Fruit fly (Drosophila melanogaster) whole organism, embryonic: ENCODE measurements around the gene Rsph1.
A peak's percentile ranks its signal among the peaks of the same experiment; 100 is the strongest.

ENCODE experiments used
- CG10543 ChIP-seq: fragments of 200-800 bp; sonication (Bioruptor generic); optimal IDR thresholded peaks from 3 replicates; lab custom pipeline; 2017; ENCODE audit warnings: missing biosample characterization, mild to moderate bottlenecking, missing genetic modification characterization, moderate library complexity
- CG11247 ChIP-seq: fragments of 200-800 bp; sonication (Bioruptor generic); IDR thresholded peaks from 2 replicates; pipeline ENCODE4 v1.3.6; 2022; ENCODE audit warnings: missing biosample characterization, missing genetic modification characterization
- CG1529 ChIP-seq: fragments of 200-800 bp; sonication (Bioruptor generic); optimal IDR thresholded peaks from 3 replicates; lab custom pipeline; 2018; ENCODE audit warnings: missing biosample characterization, missing genetic modification characterization
- CG16815 ChIP-seq: fragments of 200-800 bp; sonication (Bioruptor generic); optimal IDR thresholded peaks from 3 replicates; lab custom pipeline; 2017; ENCODE audit warnings: missing biosample characterization, mild to moderate bottlenecking, missing genetic modification characterization
- CG17385 ChIP-seq: fragments of 200-800 bp; sonication (Bioruptor generic); optimal IDR thresholded peaks from 3 replicates; lab custom pipeline; 2018; ENCODE audit warnings: missing biosample characterization, mild to moderate bottlenecking, missing genetic modification characterization
- CG17829 ChIP-seq: fragments of 200-800 bp; optimal IDR thresholded peaks from 2 replicates; lab custom pipeline; 2019; ENCODE audit warnings: missing biosample characterization, mild to moderate bottlenecking, missing genetic modification characterization, moderate library complexity
- CG30431 ChIP-seq: fragments of 200-800 bp; sonication (Bioruptor generic); optimal IDR thresholded peaks from 2 replicates; lab custom pipeline; 2017; ENCODE audit warnings: missing biosample characterization, missing genetic modification characterization
- CG31365 ChIP-seq: fragments of 200-800 bp; sonication (Bioruptor generic); optimal IDR thresholded peaks from 2 replicates; lab custom pipeline; 2018; ENCODE audit warnings: missing biosample characterization, mild to moderate bottlenecking, missing genetic modification characterization
- CG32767 ChIP-seq: fragments of 200-800 bp; sonication (Bioruptor generic); IDR thresholded peaks from 2 replicates; pipeline ENCODE4 v1.3.6; 2022; ENCODE audit warnings: missing biosample characterization, missing genetic modification characterization
- CG3281 ChIP-seq: fragments of 200-800 bp; sonication (Bioruptor generic); optimal IDR thresholded peaks from 3 replicates; lab custom pipeline; 2017; ENCODE audit warnings: missing biosample characterization, mild to moderate bottlenecking, missing genetic modification characterization
- CG34422 ChIP-seq: fragments of 200-800 bp; sonication (Bioruptor generic); IDR thresholded peaks from 3 replicates; pipeline ENCODE4 v1.3.6; 2022; ENCODE audit warnings: missing biosample characterization, missing genetic modification characterization
- CG4282 ChIP-seq: fragments of 200-800 bp; sonication (Bioruptor generic); optimal IDR thresholded peaks from 2 replicates; lab custom pipeline; 2016; ENCODE audit warnings: missing biosample characterization, missing genetic modification characterization
- CG43689 ChIP-seq: fragments of 200-800 bp; sonication (Bioruptor generic); IDR thresholded peaks from 2 replicates; pipeline ENCODE4 v1.3.6; 2022; ENCODE audit warnings: missing biosample characterization, missing genetic modification characterization
- CG4617 ChIP-seq: fragments of 200-800 bp; sonication (Bioruptor generic); optimal IDR thresholded peaks from 3 replicates; lab custom pipeline; 2016; ENCODE audit warnings: missing biosample characterization, missing genetic modification characterization, borderline replicate concordance
- CG6254 ChIP-seq: fragments of 200-800 bp; sonication (Bioruptor generic); optimal IDR thresholded peaks from 3 replicates; lab custom pipeline; 2017; ENCODE audit warnings: mild to moderate bottlenecking, missing biosample characterization, missing genetic modification reagents, missing genetic modification characterization
- CG7271 ChIP-seq: fragments of 200-800 bp; sonication (Bioruptor generic); optimal IDR thresholded peaks from 2 replicates; lab custom pipeline; 2018; ENCODE audit warnings: missing biosample characterization, mild to moderate bottlenecking, missing genetic modification characterization, moderate library complexity
- CG7839 ChIP-seq: fragments of 200-800 bp; sonication (Bioruptor generic); optimal IDR thresholded peaks from 3 replicates; lab custom pipeline; 2018; ENCODE audit warnings: missing biosample characterization, mild to moderate bottlenecking, missing genetic modification characterization, moderate library complexity
- CG7963 ChIP-seq: fragments of 200-800 bp; sonication (Bioruptor generic); IDR thresholded peaks from 3 replicates; pipeline ENCODE4 v1.3.6; 2022; ENCODE audit warnings: missing biosample characterization, missing genetic modification characterization; ENCODE audit not compliant: partially characterized antibody
- CTCF ChIP-seq: fragments of 200-800 bp; sonication (Bioruptor generic); optimal IDR thresholded peaks from 2 replicates; lab custom pipeline; 2017; ENCODE audit warnings: missing biosample characterization, mild to moderate bottlenecking, missing genetic modification characterization, moderate library complexity
- Elba2 ChIP-seq: fragments of 200-800 bp; sonication (Bioruptor generic); optimal IDR thresholded peaks from 3 replicates; lab custom pipeline; 2016; ENCODE audit warnings: missing biosample characterization, missing genetic modification characterization
- Gug ChIP-seq: fragments of 200-800 bp; sonication (Bioruptor generic); IDR thresholded peaks from 4 replicates; pipeline ENCODE4 v1.3.6; 2022; ENCODE audit warnings: missing biosample characterization, missing genetic modification characterization
- H15 ChIP-seq: fragments of 200-800 bp; sonication (Bioruptor generic); IDR thresholded peaks from 3 replicates; pipeline ENCODE4 v1.3.6; 2022; ENCODE audit warnings: missing biosample characterization, missing genetic modification characterization
- MESR4 ChIP-seq: fragments of 200-800 bp; sonication (Bioruptor generic); optimal IDR thresholded peaks from 2 replicates; lab custom pipeline; 2018; ENCODE audit warnings: missing biosample characterization, mild to moderate bottlenecking, missing genetic modification characterization, moderate library complexity
- PHDP ChIP-seq: fragments of 200-800 bp; sonication (Bioruptor generic); optimal IDR thresholded peaks from 3 replicates; lab custom pipeline; 2018; ENCODE audit warnings: missing biosample characterization, mild to moderate bottlenecking, missing genetic modification characterization, moderate library complexity
- Rx ChIP-seq: fragments of 200-800 bp; sonication (Bioruptor generic); IDR thresholded peaks from 2 replicates; pipeline ENCODE4 v1.3.6; 2022; ENCODE audit warnings: missing biosample characterization, missing genetic modification characterization
- Sin3A ChIP-seq: fragments of >200 bp; optimal IDR thresholded peaks from 2 replicates; lab custom pipeline; 2018
- Tbp ChIP-seq: fragments of >200 bp; optimal IDR thresholded peaks from 2 replicates; lab custom pipeline; 2018; ENCODE audit warnings: missing biosample characterization, missing genetic modification characterization
- bab2 ChIP-seq: fragments of 200-800 bp; sonication (Bioruptor generic); optimal IDR thresholded peaks from 2 replicates; lab custom pipeline; 2016; ENCODE audit warnings: missing biosample characterization, missing genetic modification characterization
- cg ChIP-seq: fragments of 200-800 bp; sonication (Bioruptor generic); optimal IDR thresholded peaks from 3 replicates; lab custom pipeline; 2019; ENCODE audit warnings: missing biosample characterization, mild to moderate bottlenecking, missing genetic modification characterization, moderate library complexity
- chm ChIP-seq: fragments of 200-800 bp; sonication (Bioruptor generic); IDR thresholded peaks from 2 replicates; pipeline ENCODE4 v1.3.6; 2022; ENCODE audit warnings: missing biosample characterization, missing genetic modification characterization
- crc ChIP-seq: fragments of 200-800 bp; sonication (Bioruptor generic); optimal IDR thresholded peaks from 2 replicates; lab custom pipeline; 2016; ENCODE audit warnings: missing biosample characterization, missing genetic modification characterization
- crp ChIP-seq, 2 experiments: fragments of 200-800 bp; sonication (Bioruptor generic); optimal IDR thresholded peaks; 2 replicates in 1 of 2; 3 replicates in 1 of 2; lab custom pipeline; 2017; ENCODE audit warnings: missing biosample characterization in 2 of 2, missing genetic modification characterization in 2 of 2, mild to moderate bottlenecking in 1 of 2, moderate library complexity in 1 of 2
- dmrt99B ChIP-seq: fragments of 200-800 bp; sonication (Bioruptor generic); optimal IDR thresholded peaks from 2 replicates; lab custom pipeline; 2018; ENCODE audit warnings: missing biosample characterization, mild to moderate bottlenecking, missing genetic modification characterization, moderate library complexity
- ems ChIP-seq: fragments of 200-800 bp; sonication (Bioruptor generic); optimal IDR thresholded peaks from 3 replicates; lab custom pipeline; 2016; ENCODE audit warnings: missing biosample characterization, missing genetic modification characterization
- exex ChIP-seq: fragments of 200-800 bp; sonication (Bioruptor generic); optimal IDR thresholded peaks from 4 replicates; lab custom pipeline; 2018; ENCODE audit warnings: missing biosample characterization, mild to moderate bottlenecking, missing genetic modification characterization, moderate library complexity
- gfzf ChIP-seq: fragments of 200-800 bp; sonication (Bioruptor generic); optimal IDR thresholded peaks from 2 replicates; lab custom pipeline; 2016; ENCODE audit warnings: missing biosample characterization, mild to moderate bottlenecking, missing genetic modification characterization, moderate library complexity
- kah ChIP-seq: fragments of 200-800 bp; sonication (Bioruptor generic); optimal IDR thresholded peaks from 2 replicates; lab custom pipeline; 2018; ENCODE audit warnings: missing biosample characterization, mild to moderate bottlenecking, missing genetic modification characterization
- kay ChIP-seq: fragments of 200-800 bp; sonication (Bioruptor generic); optimal IDR thresholded peaks from 2 replicates; lab custom pipeline; 2016; ENCODE audit warnings: missing biosample characterization, missing genetic modification characterization
- ken ChIP-seq: fragments of 200-800 bp; sonication (Bioruptor generic); IDR thresholded peaks from 3 replicates; pipeline ENCODE4 v1.3.6; 2022; ENCODE audit warnings: missing biosample characterization, missing genetic modification characterization
- lilli ChIP-seq: fragments of 200-800 bp; sonication (Bioruptor generic); optimal IDR thresholded peaks from 3 replicates; lab custom pipeline; 2016; ENCODE audit warnings: missing biosample characterization, missing genetic modification characterization
- mirr ChIP-seq: fragments of 200-800 bp; sonication (Bioruptor generic); optimal IDR thresholded peaks from 3 replicates; lab custom pipeline; 2018; ENCODE audit warnings: missing biosample characterization, mild to moderate bottlenecking, missing genetic modification characterization
- onecut ChIP-seq: fragments of 200-800 bp; sonication (Bioruptor generic); IDR thresholded peaks from 2 replicates; pipeline ENCODE4 v1.3.6; 2022; ENCODE audit warnings: missing biosample characterization, missing genetic modification characterization
- org-1 ChIP-seq: fragments of 200-800 bp; sonication (Bioruptor generic); optimal IDR thresholded peaks from 2 replicates; lab custom pipeline; 2017; ENCODE audit warnings: missing biosample characterization, missing genetic modification characterization
- phol ChIP-seq: fragments of 200-800 bp; sonication (Bioruptor generic); optimal IDR thresholded peaks from 3 replicates; lab custom pipeline; 2018; ENCODE audit warnings: missing biosample characterization, mild to moderate bottlenecking, missing genetic modification characterization, moderate library complexity
- sc ChIP-seq, 3 experiments: fragments of >200 bp in 2 of 3; fragments of 200-800 bp in 1 of 3; sonication (Bioruptor generic) in 1 of 3; optimal IDR thresholded peaks; 2 replicates in 2 of 3; 3 replicates in 1 of 3; lab custom pipeline; 2017; ENCODE audit warnings: mild to moderate bottlenecking in 1 of 3, missing biosample characterization in 1 of 3, missing genetic modification characterization in 1 of 3, missing genetic modification reagents in 1 of 3
- shn ChIP-seq: fragments of 200-800 bp; sonication (Bioruptor generic); optimal IDR thresholded peaks from 3 replicates; lab custom pipeline; 2016; ENCODE audit warnings: missing biosample characterization, missing genetic modification characterization
- sisA ChIP-seq: fragments of 200-800 bp; sonication (Bioruptor generic); IDR thresholded peaks from 2 replicates; pipeline ENCODE4 v1.3.6; 2022; ENCODE audit warnings: missing biosample characterization, missing genetic modification characterization
- ssp ChIP-seq: fragments of 200-800 bp; sonication (Bioruptor generic); IDR thresholded peaks from 2 replicates; pipeline ENCODE4 v1.3.6; 2022; ENCODE audit warnings: missing biosample characterization, missing genetic modification characterization
- ttk ChIP-seq: fragments of 200-800 bp; sonication (Bioruptor generic); IDR thresholded peaks from 2 replicates; pipeline ENCODE4 v2.1.2; 2022; ENCODE audit warnings: missing biosample characterization, missing genetic modification characterization
- tup ChIP-seq: fragments of 200-800 bp; sonication (Bioruptor generic); optimal IDR thresholded peaks from 2 replicates; lab custom pipeline; 2016; ENCODE audit warnings: missing biosample characterization, mild to moderate bottlenecking, missing genetic modification characterization, moderate library complexity
- zf30C ChIP-seq: fragments of 200-800 bp; sonication (Bioruptor generic); optimal IDR thresholded peaks from 3 replicates; lab custom pipeline; 2018; ENCODE audit warnings: missing biosample characterization, mild to moderate bottlenecking, missing genetic modification characterization

The Rsph1 gene

dm6 chr2L:13203437-13204137, 20.3 kb downstream of the Rsph1 start, which contains the start of gene Pect (continued):
- TF ChIP-seq mirr (GFP tag; lab: Kevin White, UChicago) = peak; percentile 49
- TF ChIP-seq ken = no peak
- no peak for TF ChIP-seq H15 (GFP tag; lab: Robert Waterston, UW)
- no peak for TF ChIP-seq CG4282 (GFP tag; lab: Kevin White, UChicago)
- TF ChIP-seq CG17385 (GFP tag; lab: Kevin White, UChicago) = peak; percentile 5
- peak; percentile 15; the same call in 1 of the 3 replicates for TF ChIP-seq CG34422
- peak; percentile 92 for TF ChIP-seq CG10543
- no peak for TF ChIP-seq exex (tag; lab: Kevin White, UChicago)
- TF ChIP-seq CG7271 (tag; lab: Kevin White, UChicago) = no peak
- TF ChIP-seq shn (GFP tag; lab: Kevin White, UChicago) = no peak
- no peak for TF ChIP-seq CG7839 (tag; lab: Kevin White, UChicago)
- peak; percentile 83 for TF ChIP-seq MESR4 (GFP tag; lab: Kevin White, UChicago)
- TF ChIP-seq crp (GFP tag; optimal IDR thresholded peaks at IDR 0.05; lab: Kevin White, UChicago) = peak; percentile 82 to 95
- no peak for TF ChIP-seq CG43689 (GFP tag; lab: Robert Waterston, UW)
- no peak for TF ChIP-seq ssp (GFP tag; lab: Robert Waterston, UW)
- TF ChIP-seq crc (GFP tag; lab: Kevin White, UChicago) = no peak
- TF ChIP-seq PHDP (tag; lab: Kevin White, UChicago) = no peak
- TF ChIP-seq CTCF (GFP tag; lab: Kevin White, UChicago) = no peak
- TF ChIP-seq Sin3A (lab: Kevin White, UChicago) = peak; percentile 19
- no peak for TF ChIP-seq CG1529 (GFP tag; lab: Kevin White, UChicago)
- TF ChIP-seq CG17829 (tag; lab: Kevin White, UChicago) = peak; percentile 14
- no peak for TF ChIP-seq Tbp
- no peak for TF ChIP-seq CG30431 (GFP tag; lab: Kevin White, UChicago)
- no peak for TF ChIP-seq CG32767 (GFP tag; lab: Robert Waterston, UW)
- no peak; the same call in 1 of the 2 replicates for TF ChIP-seq onecut (GFP tag; lab: Robert Waterston, UW)
- no peak for TF ChIP-seq CG6254
- no peak for TF ChIP-seq sc (optimal IDR thresholded peaks at IDR 0.05; lab: Kevin White, UChicago)
- no peak for TF ChIP-seq sc (GFP tag; optimal IDR thresholded peaks at IDR 0.05; lab: Kevin White, UChicago)
- TF ChIP-seq CG11247 (GFP tag; lab: Robert Waterston, UW) = no peak
- no peak for TF ChIP-seq zf30C (GFP tag; lab: Kevin White, UChicago)
- no peak for TF ChIP-seq ems (GFP tag; lab: Kevin White, UChicago)
- no peak for TF ChIP-seq bab2
- TF ChIP-seq gfzf (GFP tag; lab: Kevin White, UChicago) = peak; percentile 89
- no peak for TF ChIP-seq cg (GFP tag; lab: Kevin White, UChicago)
- TF ChIP-seq CG3281 (GFP tag; lab: Kevin White, UChicago) = no peak
- TF ChIP-seq Elba2 (GFP tag; lab: Kevin White, UChicago) = no peak
- no peak for TF ChIP-seq kah (GFP tag; lab: Kevin White, UChicago)
- peak; percentile 63 for TF ChIP-seq phol (tag; lab: Kevin White, UChicago)
- TF ChIP-seq CG4617 (GFP tag; lab: Kevin White, UChicago) = no peak

- no peak for TF ChIP-seq CG31365 (tag; lab: Kevin White, UChicago)
- no peak for TF ChIP-seq tup (GFP tag; lab: Kevin White, UChicago)
- no peak for TF ChIP-seq mirr (GFP tag; lab: Kevin White, UChicago)
- TF ChIP-seq ttk (GFP tag; lab: Robert Waterston, UW) = no peak
- no peak for TF ChIP-seq org-1 (GFP tag; lab: Kevin White, UChicago)
- TF ChIP-seq Gug (GFP tag; lab: Robert Waterston, UW) = no peak
- peak; percentile 40 for TF ChIP-seq kay (GFP tag; lab: Kevin White, UChicago)
- no peak for TF ChIP-seq CG7963 (GFP tag; lab: Robert Waterston, UW)
- TF ChIP-seq dmrt99B = no peak
- no peak for TF ChIP-seq CG43689 (GFP tag; lab: Robert Waterston, UW)
- peak; percentile 51; the same call in 1 of the 2 replicates for TF ChIP-seq chm
- TF ChIP-seq Rx (GFP tag; lab: Robert Waterston, UW) = no peak
- no peak for TF ChIP-seq CG16815 (GFP tag; lab: Kevin White, UChicago)
- TF ChIP-seq sisA = no peak
- TF ChIP-seq lilli (GFP tag; lab: Kevin White, UChicago) = no peak
These were observed 20.9 kb downstream of the Rsph1 start for dm6 chr2L:13204151-13204550.
